Worm (Caenorhabditis elegans) whole organism, L4 larva: ENCODE measurements around the gene idpb-2.
"Not testable (repeated sequence)": the region's sequence is repeated elsewhere in the genome, so short reads cannot be mapped to it uniquely, and the experiment has no call there.

Experiments
- F37D6.2 ChIP-seq: sonication (generic microtip); optimal IDR thresholded peaks from 2 replicates; lab custom pipeline; 2016; ENCODE audit warnings: mild to moderate bottlenecking, missing genetic modification characterization, missing compliant biosample characterization
- R02D3.7 ChIP-seq: fragments of 150-350 bp; sonication (generic microtip); optimal IDR thresholded peaks from 3 replicates; lab custom pipeline; 2014; ENCODE audit warnings: missing biosample characterization, missing genetic modification characterization
- T20F7.1 ChIP-seq: fragments of 200-800 bp; sonication (Bioruptor generic); optimal IDR thresholded peaks from 2 replicates; lab custom pipeline; 2018; ENCODE audit warnings: mild to moderate bottlenecking, missing genetic modification characterization, missing compliant biosample characterization
- Y105C5A.15 ChIP-seq: fragments of 200-800 bp; sonication (Bioruptor generic); IDR thresholded peaks from 2 replicates; pipeline ENCODE4 v1.3.6; 2022; ENCODE audit warnings: missing genetic modification characterization, missing compliant biosample characterization
- ZK546.5 ChIP-seq, 2 experiments: sonication (generic microtip); optimal IDR thresholded peaks; 2 replicates each; lab custom pipeline; 2017; ENCODE audit warnings: missing biosample characterization in 2 of 2, missing genetic modification characterization in 2 of 2
- aha-1 ChIP-seq: fragments of 150-350 bp; peaks from one replicate; lab custom pipeline; 2014; ENCODE audit warnings: missing biosample characterization, missing genetic modification characterization
- ama-1 ChIP-seq: fragments of 150-350 bp; optimal IDR thresholded peaks from 2 replicates; lab custom pipeline; 2014; ENCODE audit warnings: inconsistent platforms, mixed read lengths
- arid-1 ChIP-seq: fragments of 200-800 bp; sonication (Bioruptor generic); conservative IDR thresholded peaks from 2 replicates; pipeline ENCODE4 v1.3.6; 2022; ENCODE audit warnings: missing genetic modification reagents, missing genetic modification characterization, missing compliant biosample characterization
- attf-4 ChIP-seq: sonication (generic microtip); optimal IDR thresholded peaks from 3 replicates; lab custom pipeline; 2017; ENCODE audit warnings: missing biosample characterization, missing genetic modification characterization
- ceh-32 ChIP-seq: sonication (generic microtip); optimal IDR thresholded peaks from 2 replicates; lab custom pipeline; 2016; ENCODE audit warnings: mild to moderate bottlenecking, missing genetic modification characterization, missing compliant biosample characterization; ENCODE audit not compliant: poor library complexity
- ceh-62 ChIP-seq: sonication (generic microtip); optimal IDR thresholded peaks from 2 replicates; lab custom pipeline; 2017; ENCODE audit warnings: missing biosample characterization, missing genetic modification characterization
- cey-2 ChIP-seq: sonication (generic microtip); optimal IDR thresholded peaks from 3 replicates; lab custom pipeline; 2017; ENCODE audit warnings: missing genetic modification characterization, mild to moderate bottlenecking, missing compliant biosample characterization, antibody characterized with exemption, borderline replicate concordance; ENCODE audit not compliant: insufficient read depth
- daf-12 ChIP-seq: fragments of 150-350 bp; optimal IDR thresholded peaks from 2 replicates; lab custom pipeline; 2014; ENCODE audit warnings: missing biosample characterization, missing genetic modification reagents, missing genetic modification characterization
- daf-16 ChIP-seq, 3 experiments: sonication (generic microtip); optimal IDR thresholded peaks; 2 replicates each; lab custom pipeline; 2016 to 2017; ENCODE audit warnings: missing genetic modification characterization in 3 of 3, missing genetic modification reagents in 3 of 3, mild to moderate bottlenecking in 2 of 3, missing compliant biosample characterization in 2 of 3, missing biosample characterization in 1 of 3, moderate library complexity in 1 of 3
- dmd-9 ChIP-seq: fragments of 200-800 bp; sonication (Bioruptor generic); IDR thresholded peaks from 2 replicates; pipeline ENCODE4 v1.3.6; 2022; ENCODE audit warnings: missing genetic modification reagents, missing genetic modification characterization, missing compliant biosample characterization
- dpl-1 ChIP-seq: fragments of 150-350 bp; optimal IDR thresholded peaks from 2 replicates; lab custom pipeline; 2014; ENCODE audit warnings: missing biosample characterization, missing genetic modification reagents, missing genetic modification characterization
- fkh-10 ChIP-seq: fragments of 150-350 bp; optimal IDR thresholded peaks from 2 replicates; lab custom pipeline; 2014; ENCODE audit warnings: missing biosample characterization, missing genetic modification reagents, missing genetic modification characterization
- gei-8 ChIP-seq: fragments of 200-800 bp; sonication (Bioruptor generic); optimal IDR thresholded peaks from 2 replicates; lab custom pipeline; 2018; ENCODE audit warnings: mild to moderate bottlenecking, missing genetic modification characterization, missing compliant biosample characterization
- hif-1 ChIP-seq, 2 experiments: sonication (generic microtip); optimal IDR thresholded peaks; 2 replicates each; lab custom pipeline; 2016 to 2017; ENCODE audit warnings: missing compliant biosample characterization in 2 of 2, missing genetic modification characterization in 2 of 2, missing genetic modification reagents in 2 of 2, missing genotype in 2 of 2, mild to moderate bottlenecking in 1 of 2
- hlh-11 ChIP-seq: fragments of 200-800 bp; sonication (Bioruptor generic); optimal IDR thresholded peaks from 2 replicates; lab custom pipeline; 2018; ENCODE audit warnings: mild to moderate bottlenecking, missing genetic modification characterization, missing compliant biosample characterization
- hlh-30 ChIP-seq: sonication (generic microtip); optimal IDR thresholded peaks from 2 replicates; lab custom pipeline; 2017; ENCODE audit warnings: antibody characterized with exemption, mild to moderate bottlenecking, missing genetic modification characterization, missing compliant biosample characterization; ENCODE audit not compliant: insufficient read depth
- lin-1 ChIP-seq: fragments of 200-800 bp; sonication (Bioruptor generic); IDR thresholded peaks from 2 replicates; pipeline ENCODE4 v1.3.6; 2022; ENCODE audit warnings: missing genetic modification reagents, missing genetic modification characterization, missing compliant biosample characterization
- lsy-2 ChIP-seq, 2 experiments: fragments of 150-350 bp in 1 of 2; sonication (generic microtip) in 1 of 2; optimal IDR thresholded peaks; 2 replicates each; lab custom pipeline; 2014 to 2017; ENCODE audit warnings: missing biosample characterization in 2 of 2, missing genetic modification characterization in 2 of 2
- madf-5 ChIP-seq, 2 experiments: fragments of 200-800 bp; sonication (Bioruptor generic); IDR thresholded peaks; 2 replicates each; pipeline ENCODE4 v1.3.6; 2022; ENCODE audit warnings: missing compliant biosample characterization in 2 of 2, missing genetic modification characterization in 2 of 2
- mes-2 ChIP-seq: sonication (generic microtip); optimal IDR thresholded peaks from 2 replicates; lab custom pipeline; 2016; ENCODE audit warnings: missing genotype, mild to moderate bottlenecking, missing genetic modification characterization, missing compliant biosample characterization; ENCODE audit not compliant: poor library complexity, severe bottlenecking
- mxl-2 ChIP-seq: fragments of 200-800 bp; sonication (Bioruptor generic); conservative IDR thresholded peaks from 2 replicates; pipeline ENCODE4 v1.3.6; 2022; ENCODE audit warnings: missing genetic modification reagents, missing genetic modification characterization, missing compliant biosample characterization
- nhr-111 ChIP-seq: fragments of 200-800 bp; sonication (Bioruptor generic); optimal IDR thresholded peaks from 2 replicates; lab custom pipeline; 2018; ENCODE audit warnings: mild to moderate bottlenecking, missing genetic modification characterization, missing compliant biosample characterization
- nhr-28 ChIP-seq: fragments of 150-350 bp; optimal IDR thresholded peaks from 2 replicates; lab custom pipeline; 2014; ENCODE audit warnings: missing biosample characterization, missing genetic modification characterization
- nhr-42 ChIP-seq: fragments of 200-800 bp; sonication (Bioruptor generic); IDR thresholded peaks from 2 replicates; pipeline ENCODE4 v1.3.6; 2022; ENCODE audit warnings: missing genetic modification characterization, missing compliant biosample characterization
- nhr-48 ChIP-seq: sonication (generic microtip); optimal IDR thresholded peaks from 2 replicates; lab custom pipeline; 2016; ENCODE audit warnings: mild to moderate bottlenecking, missing genetic modification characterization, missing compliant biosample characterization
- nhr-76 ChIP-seq: fragments of 150-350 bp; optimal IDR thresholded peaks from 2 replicates; lab custom pipeline; 2014; ENCODE audit warnings: missing biosample characterization, missing genetic modification characterization
- saeg-2 ChIP-seq: fragments of 200-800 bp; sonication (Bioruptor generic); IDR thresholded peaks from 2 replicates; pipeline ENCODE4 v1.3.6; 2022; ENCODE audit warnings: missing genetic modification reagents, missing genetic modification characterization, missing compliant biosample characterization
- sdz-12 ChIP-seq: fragments of 200-800 bp; sonication (Bioruptor generic); optimal IDR thresholded peaks from 2 replicates; lab custom pipeline; 2018; ENCODE audit warnings: mild to moderate bottlenecking, missing genetic modification characterization, missing compliant biosample characterization
- spr-1 ChIP-seq: sonication (generic microtip); optimal IDR thresholded peaks from 2 replicates; lab custom pipeline; 2016; ENCODE audit warnings: mild to moderate bottlenecking, missing genetic modification characterization, missing compliant biosample characterization
- tag-97 ChIP-seq: fragments of 200-800 bp; sonication (Bioruptor generic); IDR thresholded peaks from 2 replicates; pipeline ENCODE4 v1.3.6; 2022; ENCODE audit warnings: missing genetic modification characterization, missing compliant biosample characterization
- unc-39 ChIP-seq: sonication (generic microtip); optimal IDR thresholded peaks from 2 replicates; lab custom pipeline; 2017; ENCODE audit warnings: missing biosample characterization, missing genetic modification characterization
- vab-7 ChIP-seq: fragments of 200-800 bp; sonication (Bioruptor generic); IDR thresholded peaks from 2 replicates; pipeline ENCODE4 v1.3.6; 2022; ENCODE audit warnings: missing genetic modification reagents, missing genetic modification characterization, missing compliant biosample characterization
- zfp-3 ChIP-seq: fragments of 200-800 bp; sonication (Bioruptor generic); conservative IDR thresholded peaks from 2 replicates; pipeline ENCODE4 v1.3.6; 2022; ENCODE audit warnings: missing genetic modification reagents, missing genetic modification characterization, missing compliant biosample characterization

Gene idpb-2

ce11 chrII:5069525-5069924 lies at the start of gene idpb-2:
idpb-2 (minus strand) TSS chrII:5069625.
- TF ChIP-seq tag-97 (GFP tag; lab: Robert Waterston, UW), result no peak
- TF ChIP-seq aha-1 (tag; lab: Kevin White, UChicago), result peak; percentile 14
- TF ChIP-seq cey-2, result no peak
- no peak for TF ChIP-seq unc-39 (tag; lab: Kevin White, UChicago)

DNA sequence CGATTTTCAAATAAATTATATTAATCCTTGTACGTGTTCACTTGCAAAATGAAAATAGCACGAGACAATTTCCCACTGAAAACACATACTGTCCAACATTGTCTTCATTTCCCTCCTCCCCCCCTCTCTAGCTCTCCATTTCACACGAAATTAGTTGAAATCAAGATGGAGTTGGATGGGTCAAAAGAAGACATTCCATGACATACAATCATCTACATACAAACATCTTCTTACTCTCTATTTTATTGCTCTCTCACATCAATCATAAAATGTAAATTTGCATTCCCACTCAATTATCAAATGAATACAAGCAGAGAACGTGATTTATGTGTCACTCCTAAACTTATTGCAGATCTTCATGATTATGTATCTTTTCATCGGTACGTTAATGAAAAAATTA lies 46.3 kb upstream of the idpb-2 start, which contains the start of gene srsy-1:
Gene srsy-1, plus strand, starts transcription at position 301 of the 400 bp plus-strand sequence.
- no peak for TF ChIP-seq dmd-9 (GFP tag; lab: Robert Waterston, UW)
- no peak for TF ChIP-seq hlh-11 (tag; lab: Kevin White, UChicago)
- TF ChIP-seq lsy-2 (tag; optimal IDR thresholded peaks at IDR 0.05; lab: Kevin White, UChicago), result no peak
- TF ChIP-seq daf-12 (tag; lab: Kevin White, UChicago), result no peak
- TF ChIP-seq sdz-12, result no peak
- no peak for TF ChIP-seq tag-97 (GFP tag; lab: Robert Waterston, UW)

ce11 chrII:5115235-5115634 lies 45.8 kb upstream of the idpb-2 start, which contains the start of gene msp-74:
msp-74 (minus strand) TSS chrII:5115335.
- not testable (repeated sequence) for TF ChIP-seq mes-2 (tag; lab: Kevin White, UChicago); ceh-32 (tag; lab: Kevin White, UChicago); ama-1 (lab: Kevin White, UChicago)

- TF ChIP-seq nhr-48 (tag; lab: Kevin White, UChicago) (no peak), tag-97 (GFP tag; lab: Robert Waterston, UW) (no peak), zfp-3 (GFP tag; lab: Robert Waterston, UW) (no peak), madf-5 (GFP tag; IDR thresholded peaks at IDR 0.05; lab: Robert Waterston, UW) (no peak), vab-7 (GFP tag; lab: Robert Waterston, UW) (no peak), ceh-32 (tag; lab: Kevin White, UChicago) (no peak), saeg-2 (no peak), ama-1 (lab: Kevin White, UChicago) (no peak), gei-8 (GFP tag; lab: Kevin White, UChicago) (no peak), hif-1 (tag; optimal IDR thresholded peaks at IDR 0.05; lab: Kevin White, UChicago) (no peak), mxl-2 (no peak), cey-2 (no peak), ZK546.5 (tag; optimal IDR thresholded peaks at IDR 0.05; lab: Kevin White, UChicago) (no peak), nhr-111 (GFP tag; lab: Kevin White, UChicago) (no peak), nhr-28 (tag; lab: Kevin White, UChicago) (no peak), nhr-42 (GFP tag; lab: Robert Waterston, UW) (no peak), hlh-30 (tag; lab: Kevin White, UChicago) (no peak), T20F7.1 (GFP tag; lab: Kevin White, UChicago) (no peak), fkh-10 (GFP tag; lab: Kevin White, UChicago) (no peak)
These were observed 42.7 kb upstream of the idpb-2 start, which contains the start of gene F09C12.8 for ce11 chrII:5112082-5112481. F09C12.8 (plus strand) TSS chrII:5112382.

ce11 chrII:5109693-5110092 lies 40.3 kb upstream of the idpb-2 start, which contains the start of gene F09C12.2:
F09C12.2 (plus strand) TSS chrII:5110012.
- TF ChIP-seq nhr-76 (tag; lab: Kevin White, UChicago), result no peak
- TF ChIP-seq nhr-28 (tag; lab: Kevin White, UChicago), result peak; percentile 53
- TF ChIP-seq daf-16 (GFP tag; optimal IDR thresholded peaks at IDR 0.05; lab: Kevin White, UChicago), result no peak
- TF ChIP-seq daf-16 (tag; optimal IDR thresholded peaks at IDR 0.05; lab: Kevin White, UChicago), result peak; percentile 58

DNA sequence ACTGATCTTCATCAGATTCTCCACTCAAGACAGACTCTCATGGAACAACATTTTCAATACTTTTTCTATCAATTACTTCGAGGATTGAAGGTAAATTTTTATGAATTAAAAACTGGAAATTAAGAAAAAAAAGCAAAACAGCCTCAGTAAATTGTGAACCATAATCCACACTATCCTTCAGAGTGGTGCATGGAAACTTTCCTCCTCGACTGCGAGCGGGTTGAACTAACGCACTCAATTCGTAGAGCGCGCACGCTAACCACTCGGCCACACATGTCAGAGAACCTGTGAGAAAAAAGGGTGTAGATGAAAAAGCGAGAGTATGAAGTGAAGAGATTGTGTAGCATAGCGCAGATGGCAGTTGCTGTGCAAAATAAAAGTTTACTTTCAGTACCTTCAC lies 35.6 kb upstream of the idpb-2 start:
- peak; percentile 80 for TF ChIP-seq nhr-48 (tag; lab: Kevin White, UChicago)
- no peak for TF ChIP-seq nhr-76 (tag; lab: Kevin White, UChicago)
- no peak for TF ChIP-seq ceh-62 (tag; lab: Kevin White, UChicago)
- no peak for TF ChIP-seq T20F7.1 (GFP tag; lab: Kevin White, UChicago)
- peak; percentile 77 for TF ChIP-seq sdz-12
- peak; percentile 4 for TF ChIP-seq R02D3.7 (tag; lab: Kevin White, UChicago)
- peak; percentile 22 for TF ChIP-seq F37D6.2 (tag; lab: Kevin White, UChicago)
- 0 out of 2 replicates have a peak, but pooled peaks have one; percentile 59 for TF ChIP-seq saeg-2
- TF ChIP-seq lin-1 (GFP tag; lab: Robert Waterston, UW), result peak; percentile 85; the same call in 1 of the 2 replicates
- TF ChIP-seq Y105C5A.15 (GFP tag; lab: Robert Waterston, UW), result peak; percentile 76; the same call in 1 of the 2 replicates
- TF ChIP-seq dpl-1 (GFP tag; lab: Kevin White, UChicago), result peak; percentile 39
- peak; percentile 83 to 84; a peak in 3 of 4 replicates for TF ChIP-seq madf-5 (GFP tag; IDR thresholded peaks at IDR 0.05; lab: Robert Waterston, UW)
- peak; percentile 90 for TF ChIP-seq arid-1 (GFP tag; lab: Robert Waterston, UW)
- peak; percentile 86 for TF ChIP-seq spr-1 (tag; lab: Kevin White, UChicago)
- no peak for TF ChIP-seq attf-4
- no peak for TF ChIP-seq tag-97 (GFP tag; lab: Robert Waterston, UW)
